Worm (Caenorhabditis elegans) whole organism, young adult: ENCODE results near the gene usp-33.

ENCODE experiments used
- B0261.1 ChIP-seq: sonication (generic microtip); optimal IDR thresholded peaks from 2 replicates; lab custom pipeline; 2016; ENCODE audit warnings: mild to moderate bottlenecking, missing genetic modification characterization, moderate library complexity, missing compliant biosample characterization
- D2030.7 ChIP-seq: fragments of 200-800 bp; sonication (Bioruptor generic); IDR thresholded peaks from 2 replicates; pipeline ENCODE4 v1.3.6; 2022; ENCODE audit warnings: missing genetic modification reagents, missing genetic modification characterization, missing compliant biosample characterization
- F49E8.2 ChIP-seq: sonication (generic microtip); optimal IDR thresholded peaks from 3 replicates; lab custom pipeline; 2017; ENCODE audit warnings: missing genetic modification characterization, mild to moderate bottlenecking, missing compliant biosample characterization, antibody characterized with exemption, moderate library complexity; ENCODE audit not compliant: insufficient read depth
- Y53F4B.3 ChIP-seq: fragments of 200-800 bp; sonication (Bioruptor generic); IDR thresholded peaks from 2 replicates; pipeline ENCODE4 v1.3.6; 2022; ENCODE audit warnings: missing genetic modification reagents, missing genetic modification characterization, missing compliant biosample characterization
- ZK185.1 ChIP-seq: sonication (generic microtip); optimal IDR thresholded peaks from 2 replicates; lab custom pipeline; 2016; ENCODE audit warnings: mild to moderate bottlenecking, missing genetic modification characterization, missing compliant biosample characterization; ENCODE audit not compliant: poor library complexity, severe bottlenecking
- aptf-3 ChIP-seq: fragments of 200-800 bp; sonication (Bioruptor generic); IDR thresholded peaks from 2 replicates; pipeline ENCODE4 v1.3.6; 2022; ENCODE audit warnings: missing genetic modification characterization, missing compliant biosample characterization
- athp-1 ChIP-seq: sonication (generic microtip); optimal IDR thresholded peaks from 2 replicates; lab custom pipeline; 2017; ENCODE audit warnings: mild to moderate bottlenecking, missing genetic modification characterization, missing compliant biosample characterization
- cebp-1 ChIP-seq, 2 experiments: fragments of 200-800 bp in 1 of 2; sonication (Bioruptor generic) in 1 of 2; sonication (generic microtip) in 1 of 2; IDR thresholded peaks in 1 of 2; optimal IDR thresholded peaks in 1 of 2; 2 replicates each; pipeline versions ENCODE4 v1.3.6 to Lab custom; 2017 to 2022; ENCODE audit warnings: missing compliant biosample characterization in 2 of 2, missing genetic modification characterization in 2 of 2, mild to moderate bottlenecking in 1 of 2, missing genetic modification reagents in 1 of 2, moderate library complexity in 1 of 2
- ceh-91 ChIP-seq: fragments of 200-800 bp; sonication (Bioruptor generic); IDR thresholded peaks from 2 replicates; pipeline ENCODE4 v1.3.6; 2022; ENCODE audit warnings: missing genetic modification reagents, missing genetic modification characterization, missing compliant biosample characterization
- die-1 ChIP-seq: sonication (generic microtip); optimal IDR thresholded peaks from 2 replicates; lab custom pipeline; 2016; ENCODE audit warnings: missing genotype, mild to moderate bottlenecking, missing genetic modification characterization, missing compliant biosample characterization
- dox-1 ChIP-seq: fragments of 200-800 bp; sonication (Bioruptor generic); IDR thresholded peaks from 2 replicates; pipeline ENCODE4 v1.3.6; 2022; ENCODE audit warnings: missing genetic modification reagents, missing genetic modification characterization, missing compliant biosample characterization
- efl-1 ChIP-seq: fragments of 150-350 bp; optimal IDR thresholded peaks from 2 replicates; lab custom pipeline; 2014; ENCODE audit warnings: missing biosample characterization, missing genetic modification reagents, missing genetic modification characterization
- hmg-20 ChIP-seq: fragments of 200-800 bp; sonication (Bioruptor generic); IDR thresholded peaks from 2 replicates; pipeline ENCODE4 v1.3.6; 2022; ENCODE audit warnings: missing genetic modification reagents, missing genetic modification characterization, missing compliant biosample characterization
- let-607 ChIP-seq, 2 experiments: fragments of 200-800 bp in 1 of 2; sonication (Bioruptor generic) in 1 of 2; sonication (generic microtip) in 1 of 2; optimal IDR thresholded peaks; 2 replicates each; lab custom pipeline; 2016 to 2018; ENCODE audit warnings: mild to moderate bottlenecking in 2 of 2, missing compliant biosample characterization in 2 of 2, missing genetic modification characterization in 2 of 2, moderate library complexity in 2 of 2, missing genotype in 1 of 2
- lin-26 ChIP-seq: fragments of 200-800 bp; sonication (Bioruptor generic); IDR thresholded peaks from 2 replicates; pipeline ENCODE4 v1.3.6; 2022; ENCODE audit warnings: missing genetic modification reagents, missing genetic modification characterization, missing compliant biosample characterization
- madf-3 ChIP-seq: fragments of 200-800 bp; sonication (Bioruptor generic); IDR thresholded peaks from 2 replicates; pipeline ENCODE4 v1.3.6; 2022; ENCODE audit warnings: missing genetic modification reagents, missing genetic modification characterization, missing compliant biosample characterization
- mcd-1 ChIP-seq: fragments of 200-800 bp; sonication (Bioruptor generic); IDR thresholded peaks from 2 replicates; pipeline ENCODE4 v1.3.6; 2022; ENCODE audit warnings: missing genetic modification reagents, missing genetic modification characterization, missing compliant biosample characterization
- mel-28 ChIP-seq: sonication (generic microtip); optimal IDR thresholded peaks from 2 replicates; lab custom pipeline; 2016; ENCODE audit warnings: borderline replicate concordance, mild to moderate bottlenecking, missing genetic modification characterization, missing compliant biosample characterization
- mes-4 ChIP-seq: sonication (generic microtip); optimal IDR thresholded peaks from 2 replicates; lab custom pipeline; 2016; ENCODE audit warnings: missing genotype, missing genetic modification characterization, missing compliant biosample characterization
- nhr-179 ChIP-seq: sonication (generic microtip); optimal IDR thresholded peaks from 2 replicates; lab custom pipeline; 2016; ENCODE audit warnings: mild to moderate bottlenecking, missing genetic modification characterization, missing compliant biosample characterization
- nhr-80 ChIP-seq: sonication (generic microtip); optimal IDR thresholded peaks from 2 replicates; lab custom pipeline; 2016; ENCODE audit warnings: missing genetic modification characterization, missing compliant biosample characterization
- nhr-90 ChIP-seq: sonication (generic microtip); optimal IDR thresholded peaks from 2 replicates; lab custom pipeline; 2016; ENCODE audit warnings: missing genotype, mild to moderate bottlenecking, missing genetic modification characterization, missing compliant biosample characterization
- pbrm-1 ChIP-seq: fragments of 200-800 bp; sonication (Bioruptor generic); IDR thresholded peaks from 2 replicates; pipeline ENCODE4 v1.3.6; 2022; ENCODE audit warnings: missing genetic modification reagents, missing genetic modification characterization, missing compliant biosample characterization
- pha-4 ChIP-seq: fragments of 150-350 bp; sonication (generic microtip); optimal IDR thresholded peaks from 2 replicates; lab custom pipeline; 2014; ENCODE audit warnings: missing biosample characterization, missing genetic modification reagents, missing genetic modification characterization
- rcor-1 ChIP-seq: fragments of 200-800 bp; sonication (Bioruptor generic); IDR thresholded peaks from 2 replicates; pipeline ENCODE4 v1.3.6; 2022; ENCODE audit warnings: missing genetic modification reagents, missing genetic modification characterization, missing compliant biosample characterization
- rec-8 ChIP-seq, 2 experiments: sonication (generic microtip); optimal IDR thresholded peaks; 2 replicates each; lab custom pipeline; 2016; ENCODE audit warnings: mild to moderate bottlenecking in 2 of 2, missing genetic modification characterization in 2 of 2, missing genetic modification reagents in 2 of 2, missing genotype in 2 of 2, missing biosample characterization in 1 of 2, missing compliant biosample characterization in 1 of 2, moderate library complexity in 1 of 2
- rpc-1 ChIP-seq, 2 experiments: fragments of 150-350 bp in 1 of 2; sonication (generic microtip) in 1 of 2; optimal IDR thresholded peaks; 2 replicates each; lab custom pipeline; 2014 to 2018; ENCODE audit warnings: missing biosample characterization in 1 of 2, missing genetic modification characterization in 1 of 2, missing genetic modification reagents in 1 of 2, missing genotype in 1 of 2
- snpc-1.1 ChIP-seq: sonication (generic microtip); optimal IDR thresholded peaks from 2 replicates; lab custom pipeline; 2017; ENCODE audit warnings: missing genetic modification characterization, mild to moderate bottlenecking, missing compliant biosample characterization, antibody characterized with exemption, moderate library complexity, missing genotype, missing genetic modification reagents; ENCODE audit not compliant: insufficient read depth
- snpc-4 ChIP-seq, 5 experiments: fragments of 150-350 bp in 1 of 5; sonication (generic microtip) in 4 of 5; optimal IDR thresholded peaks; 2 replicates each; lab custom pipeline; 2014 to 2018; ENCODE audit warnings: missing genetic modification characterization in 5 of 5, missing biosample characterization in 3 of 5, antibody characterized with exemption in 2 of 5, mild to moderate bottlenecking in 2 of 5, missing compliant biosample characterization in 2 of 5, missing genotype in 2 of 5, moderate library complexity in 2 of 5, missing genetic modification reagents in 1 of 5
- tbp1 ChIP-seq: fragments of 200-800 bp; sonication (Bioruptor generic); optimal IDR thresholded peaks from 2 replicates; lab custom pipeline; 2018; ENCODE audit warnings: mild to moderate bottlenecking, missing genetic modification characterization, missing compliant biosample characterization
- tlf-1 ChIP-seq: fragments of 200-800 bp; sonication (Bioruptor generic); optimal IDR thresholded peaks from 2 replicates; lab custom pipeline; 2018; ENCODE audit warnings: mild to moderate bottlenecking, missing genetic modification characterization, missing compliant biosample characterization
- ztf-18 ChIP-seq: sonication (generic microtip); optimal IDR thresholded peaks from 2 replicates; lab custom pipeline; 2016; ENCODE audit warnings: missing genotype, mild to moderate bottlenecking, missing genetic modification characterization, missing compliant biosample characterization

The usp-33 gene

DNA sequence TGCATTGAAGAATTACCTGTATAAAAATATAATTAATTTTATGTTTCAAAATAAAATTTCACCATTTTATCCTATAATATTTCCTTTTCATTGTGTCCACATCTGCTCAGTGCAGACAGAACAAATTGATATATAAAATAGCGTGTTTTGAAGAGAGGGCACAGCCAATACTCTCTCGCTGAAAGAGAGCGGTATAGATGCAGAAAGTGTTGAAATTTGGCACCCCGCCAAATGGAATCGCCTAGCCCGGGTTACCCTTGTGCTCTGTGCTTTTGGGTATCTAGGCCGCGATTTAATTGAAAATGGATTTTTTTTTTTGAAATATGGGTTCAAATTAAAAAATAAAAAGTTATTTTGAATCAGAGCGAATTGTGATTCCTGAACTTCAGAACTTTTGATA, 26.0 kb downstream of the usp-33 start:
- no peak for TF ChIP-seq pbrm-1 (GFP tag; lab: Robert Waterston, UW)
- no peak for TF ChIP-seq aptf-3 (GFP tag; lab: Robert Waterston, UW)
- TF ChIP-seq efl-1: no peak
- no peak for TF ChIP-seq Y53F4B.3 (GFP tag; lab: Robert Waterston, UW)
- TF ChIP-seq cebp-1 (GFP tag; IDR thresholded peaks at IDR 0.05; lab: Robert Waterston, UW): peak; percentile 19; the same call in 1 of the 2 replicates
- TF ChIP-seq cebp-1 (tag; optimal IDR thresholded peaks at IDR 0.05; lab: Kevin White, UChicago): peak; percentile 77
- TF ChIP-seq mel-28 (tag; lab: Kevin White, UChicago): no peak
- TF ChIP-seq snpc-1.1 (tag; lab: Kevin White, UChicago): no peak
- TF ChIP-seq B0261.1 (tag; lab: Kevin White, UChicago): no peak

DNA sequence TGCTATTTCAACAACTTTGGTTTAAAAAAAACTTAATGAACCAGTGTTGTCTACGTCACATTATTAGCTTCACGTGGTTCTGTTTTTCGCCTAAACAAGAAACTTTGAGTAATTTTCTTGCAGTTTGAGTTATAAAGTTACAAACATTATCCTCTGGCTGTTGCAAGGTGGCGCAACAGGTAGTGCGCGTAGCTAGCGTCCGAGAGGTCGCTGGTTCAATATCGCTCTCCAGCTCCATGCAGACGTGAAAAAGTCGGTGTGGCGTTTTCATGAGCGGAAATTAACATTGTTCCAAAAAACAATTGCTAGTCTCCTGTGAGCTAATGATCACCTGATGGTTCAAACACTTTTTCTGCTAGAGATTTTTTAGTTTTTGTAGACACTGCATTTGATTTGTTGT, 28.1 kb downstream of the usp-33 start:
- peak; percentile 29 for TF ChIP-seq nhr-179 (tag; lab: Kevin White, UChicago)
- TF ChIP-seq F49E8.2: no peak
- peak; percentile 29 for TF ChIP-seq nhr-80 (tag; lab: Kevin White, UChicago)
- no peak for TF ChIP-seq snpc-4 (GFP tag; optimal IDR thresholded peaks at IDR 0.05; lab: Kevin White, UChicago)
- peak in 3 of 4 experiments; percentile 29 to 67 (median 44) for TF ChIP-seq snpc-4 (tag; optimal IDR thresholded peaks at IDR 0.05; lab: Kevin White, UChicago)
- peak; percentile 47 for TF ChIP-seq ZK185.1 (tag; lab: Kevin White, UChicago)
- no peak for TF ChIP-seq ceh-91
- TF ChIP-seq rec-8 (tag; optimal IDR thresholded peaks at IDR 0.05; lab: Kevin White, UChicago): peak in 1 of 2 experiments; percentile 19
- TF ChIP-seq pha-4: no peak
- peak; percentile 39 for TF ChIP-seq nhr-90 (tag; lab: Kevin White, UChicago)
- 0 out of 2 replicates have a peak, but pooled peaks have one; percentile 17 for TF ChIP-seq mcd-1 (GFP tag; lab: Robert Waterston, UW)
- no peak for TF ChIP-seq athp-1 (tag; lab: Kevin White, UChicago)
- no peak for TF ChIP-seq tlf-1
- peak; percentile 80 for TF ChIP-seq tbp1
- peak; percentile 12 for TF ChIP-seq ztf-18 (tag; lab: Kevin White, UChicago)
- TF ChIP-seq let-607 (tag; optimal IDR thresholded peaks at IDR 0.05; lab: Kevin White, UChicago): peak; percentile 31 to 50
- 0 out of 2 replicates have a peak, but pooled peaks have one; percentile 40 for TF ChIP-seq hmg-20 (GFP tag; lab: Robert Waterston, UW)
- TF ChIP-seq mes-4: peak; percentile 14
- TF ChIP-seq madf-3 (GFP tag; lab: Robert Waterston, UW): 0 out of 2 replicates have a peak, but pooled peaks have one; percentile 17
- peak; percentile 63 for TF ChIP-seq B0261.1 (tag; lab: Kevin White, UChicago)
- TF ChIP-seq dox-1 (GFP tag; lab: Robert Waterston, UW): peak; percentile 43; the same call in 1 of the 2 replicates
- peak; percentile 63 for TF ChIP-seq rpc-1 (optimal IDR thresholded peaks at IDR 0.05; lab: Kevin White, UChicago)
- peak; percentile 75 for TF ChIP-seq rpc-1 (tag; optimal IDR thresholded peaks at IDR 0.05; lab: Kevin White, UChicago)
- TF ChIP-seq lin-26 (GFP tag; lab: Robert Waterston, UW): 0 out of 2 replicates have a peak, but pooled peaks have one; percentile 12
- TF ChIP-seq die-1: peak; percentile 22
- TF ChIP-seq rcor-1: 0 out of 2 replicates have a peak, but pooled peaks have one; percentile 18

DNA sequence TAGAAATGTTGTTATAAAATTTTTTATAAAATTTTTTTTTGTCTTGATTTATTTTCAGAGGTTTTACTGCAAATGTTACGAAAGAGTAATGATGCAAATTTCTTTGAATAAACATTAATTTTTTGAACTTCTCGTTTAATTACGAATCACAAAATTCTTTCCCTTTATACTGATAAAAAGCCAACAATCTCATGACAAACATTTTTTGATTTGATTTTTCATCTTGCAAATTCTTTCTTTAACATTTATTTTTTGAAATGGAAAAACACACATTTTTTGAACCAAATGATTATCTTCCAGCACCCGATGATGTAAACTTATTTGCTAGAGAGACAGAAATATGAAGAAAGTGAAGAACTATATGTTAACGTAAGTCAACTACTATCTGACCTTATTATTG, 29.0 kb downstream of the usp-33 start, which contains the start of gene K09E9.1:
K09E9.1 (plus strand) TSS at position 301 of the 400 bp plus-strand sequence.
- TF ChIP-seq hmg-20 (GFP tag; lab: Robert Waterston, UW) (no peak), D2030.7 (GFP tag; lab: Robert Waterston, UW) (no peak)
